Fruit fly (Drosophila melanogaster): ENCODE results near the gene CG32148.

CG32148 gene

DNA sequence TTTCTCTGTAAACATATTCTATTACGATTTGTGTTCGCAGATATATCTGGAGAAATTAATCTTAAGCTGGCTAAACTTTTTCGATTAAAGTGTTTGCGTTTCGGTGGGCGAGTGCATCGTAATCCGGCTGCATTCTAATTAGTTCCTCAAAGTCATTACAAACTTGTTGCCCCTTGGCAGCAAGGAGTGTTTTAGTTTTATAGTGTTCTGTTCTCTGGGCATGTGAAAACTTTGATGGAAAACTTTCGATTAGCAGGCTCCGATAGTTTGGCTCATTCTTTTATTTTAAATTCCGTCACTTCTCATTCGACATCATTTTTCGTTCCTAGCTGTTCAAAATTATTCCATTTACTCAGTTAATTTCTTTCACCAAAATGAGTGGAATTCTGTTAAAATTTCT lies at the start of gene CG32148:
Gene CG32148 (plus strand): TSS at position 301 of the 400 bp plus-strand sequence.
- TF ChIP-seq pan (optimal IDR thresholded peaks at IDR 0.05) (no peak), Dll (optimal IDR thresholded peaks at IDR 0.05) (no peak), CG8478 (optimal IDR thresholded peaks at IDR 0.05) (no peak), usp (GFP tag; optimal IDR thresholded peaks at IDR 0.05) (no peak), psq (optimal IDR thresholded peaks at IDR 0.05) (no peak), EcR (GFP tag; optimal IDR thresholded peaks at IDR 0.05) (no peak)

DNA sequence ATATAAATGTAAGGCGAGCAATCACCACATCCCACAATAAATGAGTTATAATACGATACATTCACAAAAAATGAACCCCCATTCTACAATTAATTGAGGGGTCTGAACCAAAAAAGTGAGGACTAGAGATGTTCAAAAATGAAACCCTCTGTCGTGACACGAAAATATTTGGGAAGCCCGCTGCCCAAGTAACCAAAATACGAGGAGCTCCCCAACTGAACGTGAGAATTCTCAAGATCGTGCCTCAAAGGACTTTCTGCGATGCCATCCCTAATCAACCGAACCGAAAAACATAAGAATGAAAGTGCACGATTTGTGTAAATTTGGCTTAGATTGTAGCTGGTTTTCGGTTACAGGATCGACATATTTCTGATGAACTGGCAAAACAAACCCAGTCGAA lies 48.8 kb upstream of the CG32148 start, which contains the start of gene Ocho:
Gene Ocho (plus strand): TSS at position 336 of the 400 bp plus-strand sequence.
- no peak for TF ChIP-seq usp (GFP tag; optimal IDR thresholded peaks at IDR 0.05)
- TF ChIP-seq pan (optimal IDR thresholded peaks at IDR 0.05) = no peak
- TF ChIP-seq EcR (GFP tag; optimal IDR thresholded peaks at IDR 0.05) = no peak
- TF ChIP-seq CG8478 (optimal IDR thresholded peaks at IDR 0.05) = no peak
- no peak for TF ChIP-seq Dll (optimal IDR thresholded peaks at IDR 0.05)

DNA sequence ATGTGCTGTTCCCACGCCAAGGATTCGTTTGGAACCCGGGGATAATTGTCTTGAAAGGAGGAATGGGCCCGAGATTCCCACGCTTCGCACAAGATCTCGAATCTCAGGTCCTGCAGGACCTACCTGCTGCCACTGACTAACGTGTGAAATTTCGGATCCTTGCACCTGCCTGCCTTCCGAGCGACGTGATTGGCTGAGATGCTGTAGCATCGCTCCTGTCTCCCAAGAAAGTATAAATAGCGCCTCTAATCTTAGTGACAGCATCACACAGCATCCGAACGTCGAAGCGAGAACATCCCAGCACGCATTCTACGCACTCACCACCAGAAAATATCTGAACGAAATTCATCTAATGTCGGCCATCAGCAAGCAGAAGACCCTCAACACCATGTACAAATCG lies 48.3 kb upstream of the CG32148 start:
- TF ChIP-seq usp (GFP tag; optimal IDR thresholded peaks at IDR 0.05) (no peak), psq (optimal IDR thresholded peaks at IDR 0.05) (no peak), pan (optimal IDR thresholded peaks at IDR 0.05) (no peak), EcR (GFP tag; optimal IDR thresholded peaks at IDR 0.05) (no peak), CG8478 (optimal IDR thresholded peaks at IDR 0.05) (no peak)

DNA sequence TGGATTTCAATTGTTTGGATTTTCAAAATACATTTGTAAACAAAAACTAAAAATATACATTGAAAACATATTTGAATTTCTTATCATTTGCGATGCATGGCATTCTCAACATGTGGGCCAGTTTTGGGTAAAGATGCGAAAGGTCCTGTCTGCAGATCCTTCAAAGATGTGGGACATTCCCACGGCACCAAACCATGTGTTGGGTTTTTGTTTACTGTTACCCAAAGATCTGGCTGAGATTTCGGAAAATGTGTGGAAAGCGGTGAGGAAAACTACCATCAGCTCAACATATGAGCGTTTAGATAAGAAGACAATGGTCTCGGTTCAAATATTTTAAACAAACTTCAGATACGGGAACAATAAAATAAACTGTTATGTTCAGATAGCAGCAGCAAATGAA lies 47.3 kb upstream of the CG32148 start:
- TF ChIP-seq pan (optimal IDR thresholded peaks at IDR 0.05) (no peak), usp (GFP tag; optimal IDR thresholded peaks at IDR 0.05) (no peak), EcR (GFP tag; optimal IDR thresholded peaks at IDR 0.05) (no peak), psq (optimal IDR thresholded peaks at IDR 0.05) (no peak), Dll (optimal IDR thresholded peaks at IDR 0.05) (no peak), CG8478 (optimal IDR thresholded peaks at IDR 0.05) (no peak)

DNA sequence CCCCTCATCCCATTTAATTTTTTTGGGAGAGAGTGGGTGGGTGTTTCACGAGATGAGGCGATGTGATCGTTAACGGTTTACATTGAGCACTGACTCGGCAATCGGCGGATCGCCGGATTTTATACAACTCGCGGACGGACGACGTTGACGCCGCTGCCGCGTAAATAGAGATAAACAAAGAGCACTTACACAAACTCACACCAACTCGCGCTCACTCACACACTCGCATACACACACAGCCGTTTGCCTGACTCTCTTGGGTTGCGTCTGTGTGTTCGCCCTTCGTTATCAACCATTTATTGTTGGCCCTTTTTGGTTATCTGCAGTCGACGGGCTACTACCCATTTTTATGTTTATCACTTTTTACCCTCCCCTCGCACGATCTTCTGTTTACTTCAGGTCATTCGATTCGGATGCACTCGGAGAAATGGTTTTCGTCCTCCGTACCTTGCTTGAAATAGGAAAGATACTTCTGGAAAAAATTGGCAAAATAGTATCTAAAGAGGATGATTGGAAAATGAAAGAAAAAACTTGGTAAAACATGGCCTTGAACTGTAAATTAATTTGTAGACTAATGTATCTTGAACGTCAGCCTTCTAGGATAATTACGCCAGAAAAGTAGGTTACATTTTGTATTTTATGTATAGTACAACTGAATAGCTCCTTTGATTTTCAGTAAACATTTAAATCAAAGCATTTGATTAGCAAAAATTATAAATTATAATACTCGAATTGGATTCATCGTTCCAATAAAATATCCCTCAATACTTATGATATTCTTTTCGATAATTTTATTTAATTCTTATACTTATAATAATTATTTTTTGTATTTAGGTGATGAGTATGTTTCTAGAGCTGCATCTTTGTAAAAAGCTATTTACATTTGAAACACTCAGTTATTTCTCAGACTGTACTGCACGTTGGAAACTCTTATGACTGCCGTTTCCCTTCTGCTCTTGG lies 45.5 kb upstream of the CG32148 start:
- no peak for TF ChIP-seq Dll (optimal IDR thresholded peaks at IDR 0.05)
- no peak for TF ChIP-seq psq (optimal IDR thresholded peaks at IDR 0.05)
- TF ChIP-seq CG8478 (optimal IDR thresholded peaks at IDR 0.05) = no peak
- TF ChIP-seq usp (GFP tag; optimal IDR thresholded peaks at IDR 0.05) = no peak
- TF ChIP-seq EcR (GFP tag; optimal IDR thresholded peaks at IDR 0.05) = peak in 1 of 2 experiments; percentile 68

DNA sequence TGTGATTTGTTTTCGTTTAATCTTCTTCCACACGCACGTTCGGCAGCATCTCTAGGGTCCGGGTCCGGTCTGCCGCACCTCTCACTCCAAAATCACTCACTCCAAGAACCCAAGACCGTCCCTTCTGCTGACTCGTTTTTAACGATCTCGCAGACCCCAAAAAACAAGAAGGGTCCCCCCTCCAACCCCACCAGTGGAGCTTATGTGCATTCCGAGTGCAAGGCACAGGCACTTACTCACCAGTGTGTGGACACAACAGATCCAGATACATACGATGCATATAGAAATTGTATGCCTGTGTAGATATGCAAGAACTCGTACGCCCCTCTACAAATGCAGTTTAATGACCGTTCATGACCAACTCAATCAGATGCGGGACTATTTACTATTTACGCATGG lies 44.8 kb upstream of the CG32148 start:
- TF ChIP-seq Dll (optimal IDR thresholded peaks at IDR 0.05) (no peak), EcR (GFP tag; optimal IDR thresholded peaks at IDR 0.05) (peak in 1 of 2 experiments; percentile 82)

DNA sequence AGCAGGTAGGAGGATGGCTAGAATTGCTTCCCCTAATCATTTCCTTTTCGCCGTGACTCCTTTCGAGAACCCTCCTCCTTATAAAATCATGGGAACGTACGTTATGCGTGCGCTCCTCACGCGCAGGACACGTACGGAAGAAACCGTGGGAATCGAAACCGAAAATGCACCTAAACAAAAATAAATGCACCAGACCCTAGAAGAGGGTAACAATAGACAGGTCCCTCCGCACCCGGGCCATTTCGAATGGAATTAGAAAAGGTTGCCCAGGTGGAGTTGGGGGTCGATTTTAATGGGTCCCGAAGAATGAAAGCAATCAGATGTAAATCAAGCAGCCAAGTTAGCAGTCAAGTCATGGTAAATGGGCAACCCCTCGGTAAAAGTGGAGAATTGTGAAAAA lies 44.0 kb upstream of the CG32148 start, which contains the start of gene CG3349:
Gene CG3349 (plus strand): TSS at position 289 of the 400 bp plus-strand sequence.
- TF ChIP-seq EcR (GFP tag; optimal IDR thresholded peaks at IDR 0.05) (no peak), psq (optimal IDR thresholded peaks at IDR 0.05) (no peak), pan (optimal IDR thresholded peaks at IDR 0.05) (no peak), usp (GFP tag; optimal IDR thresholded peaks at IDR 0.05) (no peak), CG8478 (optimal IDR thresholded peaks at IDR 0.05) (no peak), Dll (optimal IDR thresholded peaks at IDR 0.05) (no peak)

DNA sequence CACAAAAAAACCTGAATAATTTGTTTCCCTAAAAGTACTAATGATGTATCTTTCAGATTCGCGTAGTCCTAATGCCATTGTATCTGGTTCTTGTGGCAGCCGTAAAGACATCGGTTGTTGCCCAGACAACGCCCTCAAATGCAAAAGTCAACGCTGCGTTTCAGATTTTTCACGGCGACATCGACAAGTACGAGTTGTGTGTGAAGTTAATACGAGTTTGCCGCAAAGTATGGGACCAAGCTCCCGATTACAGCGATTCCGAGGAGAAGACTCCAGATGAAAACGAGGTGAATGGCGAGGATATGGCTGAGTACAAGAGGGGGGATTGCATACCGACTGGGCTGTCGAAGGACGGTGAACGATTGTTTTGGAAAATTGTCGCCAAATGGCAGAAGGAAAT lies 43.3 kb upstream of the CG32148 start:
- TF ChIP-seq EcR (GFP tag; optimal IDR thresholded peaks at IDR 0.05) (no peak), psq (optimal IDR thresholded peaks at IDR 0.05) (no peak), pan (optimal IDR thresholded peaks at IDR 0.05) (no peak), CG8478 (optimal IDR thresholded peaks at IDR 0.05) (no peak), Dll (optimal IDR thresholded peaks at IDR 0.05) (no peak), usp (GFP tag; optimal IDR thresholded peaks at IDR 0.05) (no peak)

DNA sequence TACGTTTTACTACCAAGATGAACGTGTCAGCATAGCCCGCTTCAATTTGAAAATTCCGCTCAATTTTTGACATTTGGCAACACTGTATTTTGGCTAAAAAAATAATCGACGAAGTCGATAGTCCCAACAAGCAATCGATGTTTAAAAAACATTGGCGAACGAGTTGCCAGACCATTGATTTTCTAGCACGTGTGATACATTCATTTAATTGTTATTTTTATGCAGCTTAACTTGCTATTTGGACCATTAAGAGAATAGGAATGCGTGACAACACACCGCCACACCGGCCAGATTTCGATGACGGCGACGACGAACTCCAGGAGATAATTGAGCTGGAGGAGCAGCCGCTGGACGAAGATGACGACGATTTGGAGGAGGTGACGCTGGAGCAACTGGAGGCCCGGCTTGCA lies 40.6 kb upstream of the CG32148 start, which contains the start of gene CG5114:
Gene CG5114 (plus strand): TSS at position 161 of the 410 bp plus-strand sequence.
- TF ChIP-seq Dll (optimal IDR thresholded peaks at IDR 0.05) (no peak), EcR (GFP tag; optimal IDR thresholded peaks at IDR 0.05) (no peak), CG8478 (optimal IDR thresholded peaks at IDR 0.05) (no peak), pan (optimal IDR thresholded peaks at IDR 0.05) (no peak), usp (GFP tag; optimal IDR thresholded peaks at IDR 0.05) (no peak), psq (optimal IDR thresholded peaks at IDR 0.05) (no peak)

DNA sequence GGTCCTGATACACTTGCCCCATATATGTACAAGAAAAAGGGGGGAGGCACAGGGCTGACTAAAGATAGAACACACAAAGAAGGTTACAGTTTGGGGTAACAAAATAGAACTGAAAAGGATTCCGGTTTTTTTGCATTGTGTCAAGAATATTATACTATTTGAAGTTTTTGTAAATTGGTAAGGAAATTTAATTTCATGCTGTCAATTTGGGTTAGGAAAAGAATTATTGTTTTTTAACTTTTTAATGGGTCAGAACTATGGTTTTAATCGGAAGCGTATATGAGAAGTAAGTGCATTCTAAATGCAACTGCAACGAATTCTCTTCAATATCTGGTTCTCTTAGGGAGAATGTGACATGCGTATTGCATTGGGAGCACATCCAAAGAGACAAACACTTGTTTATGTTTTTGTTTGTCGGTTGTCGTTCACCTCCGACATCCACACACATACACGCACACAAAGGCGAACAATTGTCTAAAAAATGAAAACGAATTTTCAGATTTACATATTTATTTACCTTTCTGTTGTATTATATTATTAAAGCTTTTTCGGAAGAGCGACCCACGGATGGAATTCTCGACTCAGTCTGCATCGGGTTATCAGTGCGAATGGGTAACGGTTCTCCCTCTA lies 38.7 kb upstream of the CG32148 start, which contains the start of gene mnd:
Gene mnd (plus strand): TSS at position 580 of the 630 bp plus-strand sequence.
- TF ChIP-seq usp (GFP tag; optimal IDR thresholded peaks at IDR 0.05) = no peak
- TF ChIP-seq pan (optimal IDR thresholded peaks at IDR 0.05) = no peak
- TF ChIP-seq psq (optimal IDR thresholded peaks at IDR 0.05) = no peak
- no peak for TF ChIP-seq Dll (optimal IDR thresholded peaks at IDR 0.05)

DNA sequence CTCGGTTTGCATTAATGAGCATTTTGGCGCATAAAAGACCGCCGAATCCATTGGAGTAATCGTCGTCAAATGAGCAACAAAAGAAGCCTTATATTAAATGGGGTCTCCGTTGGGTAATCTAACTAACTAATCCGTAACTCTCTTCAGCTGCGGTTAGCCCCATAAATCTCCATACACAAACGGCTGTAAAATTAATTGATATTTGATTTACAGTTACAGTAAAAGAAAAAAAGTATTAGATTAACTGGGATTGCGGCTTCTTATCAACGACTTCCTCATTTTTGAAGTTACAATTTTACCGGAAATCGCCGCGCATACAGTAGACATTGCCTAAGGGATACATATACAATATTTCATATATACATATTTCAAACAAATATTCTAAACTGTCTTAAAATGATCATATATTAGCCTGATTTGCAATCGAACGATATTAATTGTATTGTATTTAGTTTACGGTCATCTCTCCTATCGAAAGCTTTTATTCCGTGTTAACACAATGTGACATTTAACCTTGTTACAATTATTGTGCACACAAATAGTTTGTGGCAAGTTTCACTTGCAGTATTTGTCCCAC lies 36.9 kb upstream of the CG32148 start:
- TF ChIP-seq pan (optimal IDR thresholded peaks at IDR 0.05) (no peak), usp (GFP tag; optimal IDR thresholded peaks at IDR 0.05) (no peak), EcR (GFP tag; optimal IDR thresholded peaks at IDR 0.05) (no peak), CG8478 (optimal IDR thresholded peaks at IDR 0.05) (no peak), Dll (optimal IDR thresholded peaks at IDR 0.05) (no peak), psq (optimal IDR thresholded peaks at IDR 0.05) (no peak)

All from whole organism.